Fruit fly (Drosophila melanogaster): Measurements from ENCODE around the gene CG2991.

Gene CG2991

dm6 chr2L:2856960-2857584 is at the start of gene CG2991 (continued):
- TF ChIP-seq fd64A (GFP tag; optimal IDR thresholded peaks at IDR 0.05) (no peak), Chrac-16 (GFP tag; optimal IDR thresholded peaks at IDR 0.05) (no peak), HHEX (GFP tag; optimal IDR thresholded peaks at IDR 0.05) (no peak), prd (optimal IDR thresholded peaks at IDR 0.05) (no peak), prd (GFP tag; IDR thresholded peaks at IDR 0.05) (no peak), dmrt11E (tag; optimal IDR thresholded peaks at IDR 0.05) (peak; percentile 13), CG9932 (GFP tag; IDR thresholded peaks at IDR 0.05) (peak; percentile 48), Sox102F (GFP tag; optimal IDR thresholded peaks at IDR 0.05) (no peak), otp (GFP tag; IDR thresholded peaks at IDR 0.05) (no peak), pb (GFP tag; optimal IDR thresholded peaks at IDR 0.05) (no peak), CG14441 (GFP tag; IDR thresholded peaks at IDR 0.05) (no peak), CG31441 (GFP tag; IDR thresholded peaks at IDR 0.05) (peak; percentile 33; the same call in 1 of the 2 replicates), CG8388 (GFP tag; optimal IDR thresholded peaks at IDR 0.05) (no peak), CG4424 (GFP tag; optimal IDR thresholded peaks at IDR 0.05) (no peak), vfl (GFP tag; optimal IDR thresholded peaks at IDR 0.05) (no peak), CG33213 (GFP tag; optimal IDR thresholded peaks at IDR 0.05) (peak; percentile 68), ewg (GFP tag; optimal IDR thresholded peaks at IDR 0.05) (no peak), Ravus (GFP tag; IDR thresholded peaks at IDR 0.05) (no peak), Side (GFP tag; optimal IDR thresholded peaks at IDR 0.05) (no peak), CG10654 (GFP tag; optimal IDR thresholded peaks at IDR 0.05) (no peak), CG17186 (GFP tag; optimal IDR thresholded peaks at IDR 0.05) (no peak), scrt (GFP tag; optimal IDR thresholded peaks at IDR 0.05) (no peak), sima (GFP tag; optimal IDR thresholded peaks at IDR 0.05) (no peak), Ptx1 (GFP tag; IDR thresholded peaks at IDR 0.05) (no peak), Pdp1 (GFP tag; optimal IDR thresholded peaks at IDR 0.05) (peak; percentile 16 to 55), CG3407 (GFP tag; optimal IDR thresholded peaks at IDR 0.05) (peak; percentile 12), CG13894 (tag; optimal IDR thresholded peaks at IDR 0.05) (peak; percentile 73), CG34224 (GFP tag; IDR thresholded peaks at IDR 0.05; ENCODE audit: partially characterized antibody) (peak; percentile 81), Ada2b (GFP tag; IDR thresholded peaks at IDR 0.05) (no peak), emc (GFP tag; optimal IDR thresholded peaks at IDR 0.05) (no peak), Bgb (GFP tag; IDR thresholded peaks at IDR 0.05; ENCODE audit: partially characterized antibody) (peak; percentile 91), CG10431 (GFP tag; optimal IDR thresholded peaks at IDR 0.05) (peak; percentile 36), CG6791 (GFP tag; IDR thresholded peaks at IDR 0.05; ENCODE audit: partially characterized antibody) (peak; percentile 91), sc (optimal IDR thresholded peaks at IDR 0.05) (no peak), sc (GFP tag; optimal IDR thresholded peaks at IDR 0.05) (no peak), sim (GFP tag; IDR thresholded peaks at IDR 0.05) (no peak), CG30020 (tag; optimal IDR thresholded peaks at IDR 0.05) (peak; percentile 77), CG33557 (GFP tag; optimal IDR thresholded peaks at IDR 0.05) (no peak), onecut (GFP tag; IDR thresholded peaks at IDR 0.05) (no peak), grn (GFP tag; optimal IDR thresholded peaks at IDR 0.05) (no peak), CG6813 (GFP tag; optimal IDR thresholded peaks at IDR 0.05) (no peak), CG11247 (GFP tag; IDR thresholded peaks at IDR 0.05) (no peak), slbo (GFP tag; IDR thresholded peaks at IDR 0.05) (no peak), CG12071 (GFP tag; optimal IDR thresholded peaks at IDR 0.05) (no peak), tgo (GFP tag; IDR thresholded peaks at IDR 0.05) (no peak), unpg (GFP tag; optimal IDR thresholded peaks at IDR 0.05) (peak; percentile 43), CG9876 (GFP tag; optimal IDR thresholded peaks at IDR 0.05) (no peak), Dip3 (GFP tag; optimal IDR thresholded peaks at IDR 0.05) (no peak), Doc2 (GFP tag; IDR thresholded peaks at IDR 0.05) (no peak), CG11398 (GFP tag; optimal IDR thresholded peaks at IDR 0.05) (no peak), az2 (GFP tag; optimal IDR thresholded peaks at IDR 0.05) (no peak)

Data from whole organism, embryonic.